Worm (Caenorhabditis elegans) whole organism, L2 larva: Measurements from ENCODE around the gene nhr-123.
A peak's percentile ranks its signal among the peaks of the same experiment; 100 is the strongest.

ENCODE experiments used
- C34F6.9 ChIP-seq: fragments of 150-350 bp; optimal IDR thresholded peaks from 2 replicates; lab custom pipeline; 2014; ENCODE audit warnings: missing biosample characterization, missing genetic modification characterization
- F13H6.1 ChIP-seq: sonication (generic microtip); optimal IDR thresholded peaks from 2 replicates; lab custom pipeline; 2016; ENCODE audit warnings: missing genetic modification characterization, missing compliant biosample characterization
- Y55F3AM.14 ChIP-seq: fragments of 200-800 bp; sonication (Bioruptor generic); optimal IDR thresholded peaks from 2 replicates; lab custom pipeline; 2018; ENCODE audit warnings: mild to moderate bottlenecking, missing genetic modification characterization, missing compliant biosample characterization
- alr-1 ChIP-seq: fragments of 150-350 bp; optimal IDR thresholded peaks from 2 replicates; lab custom pipeline; 2014; ENCODE audit warnings: missing biosample characterization, missing genetic modification characterization
- ama-1 ChIP-seq: fragments of 150-350 bp; optimal IDR thresholded peaks from 2 replicates; lab custom pipeline; 2018; ENCODE audit warnings: inconsistent platforms
- ceh-82 ChIP-seq: fragments of 150-350 bp; optimal IDR thresholded peaks from 2 replicates; lab custom pipeline; 2014; ENCODE audit warnings: missing biosample characterization, missing genetic modification characterization
- dmd-4 ChIP-seq: sonication (generic microtip); optimal IDR thresholded peaks from 2 replicates; lab custom pipeline; 2017; ENCODE audit warnings: missing biosample characterization, missing genetic modification characterization
- elt-1 ChIP-seq: fragments of 150-350 bp; optimal IDR thresholded peaks from 2 replicates; lab custom pipeline; 2014; ENCODE audit warnings: missing biosample characterization, missing genetic modification characterization
- elt-3 ChIP-seq: sonication (generic microtip); optimal IDR thresholded peaks from 2 replicates; lab custom pipeline; 2017; ENCODE audit warnings: missing biosample characterization, missing genetic modification characterization
- fos-1 ChIP-seq: fragments of 150-350 bp; optimal IDR thresholded peaks from 2 replicates; lab custom pipeline; 2014; ENCODE audit warnings: missing biosample characterization, missing genetic modification characterization
- gmeb-1 ChIP-seq: fragments of 150-350 bp; optimal IDR thresholded peaks from 2 replicates; lab custom pipeline; 2014; ENCODE audit warnings: missing biosample characterization, missing genetic modification characterization
- lin-13 ChIP-seq: fragments of 150-350 bp; optimal IDR thresholded peaks from 2 replicates; lab custom pipeline; 2014; ENCODE audit warnings: missing biosample characterization, missing genetic modification reagents, missing genetic modification characterization
- lin-39 ChIP-seq: fragments of 150-350 bp; optimal IDR thresholded peaks from 2 replicates; lab custom pipeline; 2014; ENCODE audit warnings: missing biosample characterization, missing genetic modification reagents, missing genetic modification characterization
- lsy-2 ChIP-seq, 2 experiments: fragments of 150-350 bp in 1 of 2; sonication (generic microtip) in 1 of 2; optimal IDR thresholded peaks; 2 replicates each; lab custom pipeline; 2014 to 2017; ENCODE audit warnings: missing biosample characterization in 2 of 2, missing genetic modification characterization in 2 of 2
- mbf-1 ChIP-seq: sonication (generic microtip); optimal IDR thresholded peaks from 2 replicates; lab custom pipeline; 2017; ENCODE audit warnings: missing biosample characterization, missing genetic modification characterization
- mdl-1 ChIP-seq, 2 experiments: fragments of 150-350 bp in 1 of 2; sonication (generic microtip) in 1 of 2; optimal IDR thresholded peaks; 2 replicates each; lab custom pipeline; 2017; ENCODE audit warnings: missing biosample characterization in 2 of 2, missing genetic modification characterization in 2 of 2
- nhr-11 ChIP-seq: fragments of 150-350 bp; optimal IDR thresholded peaks from 2 replicates; lab custom pipeline; 2014; ENCODE audit warnings: missing biosample characterization, missing genetic modification characterization
- nhr-12 ChIP-seq: fragments of 150-350 bp; optimal IDR thresholded peaks from 2 replicates; lab custom pipeline; 2014; ENCODE audit warnings: missing biosample characterization, missing genetic modification characterization
- nhr-129 ChIP-seq: fragments of 150-350 bp; optimal IDR thresholded peaks from 2 replicates; lab custom pipeline; 2014; ENCODE audit warnings: missing biosample characterization, missing genetic modification characterization
- nhr-21 ChIP-seq: fragments of 150-350 bp; optimal IDR thresholded peaks from 2 replicates; lab custom pipeline; 2014; ENCODE audit warnings: missing biosample characterization, missing genetic modification characterization
- nhr-23 ChIP-seq: fragments of 150-350 bp; optimal IDR thresholded peaks from 2 replicates; lab custom pipeline; 2014; ENCODE audit warnings: missing biosample characterization, missing genetic modification reagents, missing genetic modification characterization
- nhr-237 ChIP-seq: fragments of 150-350 bp; optimal IDR thresholded peaks from 2 replicates; lab custom pipeline; 2014; ENCODE audit warnings: missing biosample characterization, missing genetic modification characterization
- nhr-25 ChIP-seq: fragments of 150-350 bp; sonication (generic microtip); optimal IDR thresholded peaks from 3 replicates; lab custom pipeline; 2014; ENCODE audit warnings: missing biosample characterization, missing genetic modification characterization
- nhr-6 ChIP-seq: fragments of 150-350 bp; optimal IDR thresholded peaks from 2 replicates; lab custom pipeline; 2014; ENCODE audit warnings: missing biosample characterization, missing genetic modification characterization
- nhr-77 ChIP-seq: fragments of 150-350 bp; optimal IDR thresholded peaks from 2 replicates; lab custom pipeline; 2014; ENCODE audit warnings: missing biosample characterization, missing genetic modification characterization
- peb-1 ChIP-seq: fragments of 150-350 bp; optimal IDR thresholded peaks from 2 replicates; lab custom pipeline; 2014; ENCODE audit warnings: missing biosample characterization, missing genetic modification characterization
- sem-4 ChIP-seq: fragments of 150-350 bp; optimal IDR thresholded peaks from 2 replicates; lab custom pipeline; 2014; ENCODE audit warnings: missing biosample characterization, missing genetic modification reagents, missing genetic modification characterization
- sma-3 ChIP-seq: sonication (generic microtip); optimal IDR thresholded peaks from 2 replicates; lab custom pipeline; 2016; ENCODE audit warnings: missing genetic modification reagents, missing genetic modification characterization, missing compliant biosample characterization
- sma-9 ChIP-seq, 2 experiments: fragments of 150-350 bp in 1 of 2; sonication (generic microtip) in 1 of 2; optimal IDR thresholded peaks; 2 replicates each; lab custom pipeline; 2014 to 2016; ENCODE audit warnings: missing genetic modification characterization in 2 of 2, mild to moderate bottlenecking in 1 of 2, missing biosample characterization in 1 of 2, missing compliant biosample characterization in 1 of 2, missing genetic modification reagents in 1 of 2, moderate library complexity in 1 of 2
- snpc-4 ChIP-seq: fragments of 150-350 bp; optimal IDR thresholded peaks from 2 replicates; lab custom pipeline; 2014; ENCODE audit warnings: missing biosample characterization, missing genetic modification characterization
- unc-39 ChIP-seq: fragments of 150-350 bp; optimal IDR thresholded peaks from 2 replicates; lab custom pipeline; 2014; ENCODE audit warnings: missing biosample characterization, missing genetic modification characterization
- unc-55 ChIP-seq: fragments of 150-350 bp; sonication (generic microtip); optimal IDR thresholded peaks from 3 replicates; lab custom pipeline; 2014; ENCODE audit warnings: missing biosample characterization, missing genetic modification reagents, missing genetic modification characterization
- ztf-1 ChIP-seq: fragments of 200-800 bp; sonication (Bioruptor generic); conservative IDR thresholded peaks from 2 replicates; pipeline ENCODE4 v1.3.6; 2022; ENCODE audit warnings: missing genetic modification characterization, missing compliant biosample characterization

nhr-123 gene

ce11 chrV:479046-479445, 27.8 kb downstream of the nhr-123 start:
- TF ChIP-seq ztf-1 (no peak), nhr-21 (tag; lab: Kevin White, UChicago) (no peak)

ce11 chrV:482860-483259, 31.6 kb downstream of the nhr-123 start:
- TF ChIP-seq peb-1 (tag; lab: Kevin White, UChicago) (no peak), sma-3 (no peak), unc-39 (no peak)

- TF ChIP-seq fos-1 (tag; lab: Kevin White, UChicago) (peak; percentile 62), lsy-2 (tag; optimal IDR thresholded peaks at IDR 0.05; lab: Kevin White, UChicago) (no peak), sma-9 (GFP tag; optimal IDR thresholded peaks at IDR 0.05; lab: Kevin White, UChicago) (peak; percentile 35), sma-9 (tag; optimal IDR thresholded peaks at IDR 0.05; lab: Kevin White, UChicago) (no peak), gmeb-1 (tag; lab: Kevin White, UChicago) (peak; percentile 23), ama-1 (lab: Kevin White, UChicago) (no peak), sem-4 (no peak), dmd-4 (tag; lab: Kevin White, UChicago) (no peak)
- TF ChIP-seq, all 48 proteins: peak for 3
These were observed 32.1 kb downstream of the nhr-123 start, which contains the start of gene nhr-130 for ce11 chrV:483289-483795. Gene nhr-130 (minus strand): TSS chrV:483339.

- TF ChIP-seq ceh-82 (tag; lab: Kevin White, UChicago) (no peak), elt-1 (tag; lab: Kevin White, UChicago) (no peak), C34F6.9 (tag; lab: Kevin White, UChicago) (no peak), nhr-23 (tag; lab: Kevin White, UChicago) (no peak), ztf-1 (no peak), elt-3 (tag; lab: Kevin White, UChicago) (no peak), sma-3 (peak; percentile 29), nhr-11 (no peak), sem-4 (no peak), mdl-1 (tag; optimal IDR thresholded peaks at IDR 0.05; lab: Kevin White, UChicago) (no peak), unc-39 (no peak), lin-13 (no peak), mbf-1 (tag; lab: Kevin White, UChicago) (no peak), nhr-77 (tag; lab: Kevin White, UChicago) (no peak), lin-39 (tag; lab: Kevin White, UChicago) (no peak), sma-9 (GFP tag; optimal IDR thresholded peaks at IDR 0.05; lab: Kevin White, UChicago) (peak; percentile 60), sma-9 (tag; optimal IDR thresholded peaks at IDR 0.05; lab: Kevin White, UChicago) (no peak), nhr-25 (tag; lab: Kevin White, UChicago) (no peak), gmeb-1 (tag; lab: Kevin White, UChicago) (no peak), nhr-12 (tag; lab: Kevin White, UChicago) (no peak), alr-1 (no peak), Y55F3AM.14 (GFP tag; lab: Kevin White, UChicago) (no peak), F13H6.1 (tag; lab: Kevin White, UChicago) (peak; percentile 20)
These were observed 33.1 kb downstream of the nhr-123 start, which contains the start of gene nhr-212 for ce11 chrV:484285-484890. Gene nhr-212 (plus strand): TSS chrV:484857.

- TF ChIP-seq ztf-1: no peak
- no peak for TF ChIP-seq nhr-129
- no peak for TF ChIP-seq mdl-1 (tag; optimal IDR thresholded peaks at IDR 0.05; lab: Kevin White, UChicago)
- no peak for TF ChIP-seq snpc-4 (tag; lab: Kevin White, UChicago)
- no peak for TF ChIP-seq nhr-6 (tag; lab: Kevin White, UChicago)
- no peak for TF ChIP-seq nhr-25 (tag; lab: Kevin White, UChicago)
- no peak for TF ChIP-seq unc-55 (GFP tag; lab: Kevin White, UChicago)
- no peak for TF ChIP-seq nhr-23 (tag; lab: Kevin White, UChicago)
- TF ChIP-seq nhr-77 (tag; lab: Kevin White, UChicago): no peak
- no peak for TF ChIP-seq nhr-237 (tag; lab: Kevin White, UChicago)
These were observed 35.4 kb downstream of the nhr-123 start, which contains the start of gene nhr-211 for ce11 chrV:486684-487083. Gene nhr-211 (plus strand): TSS chrV:486984.
